Worm (Caenorhabditis elegans) whole organism, late embryonic: ENCODE results near the gene C33G8.2.

Source experiments
- C08G9.2 ChIP-seq: sonication (generic microtip); optimal IDR thresholded peaks from 2 replicates; lab custom pipeline; 2016; ENCODE audit warnings: mild to moderate bottlenecking, missing genetic modification characterization, moderate library complexity, missing compliant biosample characterization
- K09A11.1 ChIP-seq: sonication (generic microtip); optimal IDR thresholded peaks from 2 replicates; lab custom pipeline; 2017; ENCODE audit warnings: antibody characterized with exemption, mild to moderate bottlenecking, missing genetic modification characterization, missing compliant biosample characterization; ENCODE audit not compliant: insufficient read depth
- Y22D7AL.16 ChIP-seq: sonication (generic microtip); optimal IDR thresholded peaks from 2 replicates; lab custom pipeline; 2016; ENCODE audit warnings: missing genetic modification characterization, missing compliant biosample characterization
- ahr-1 ChIP-seq: sonication (generic microtip); optimal IDR thresholded peaks from 2 replicates; lab custom pipeline; 2016; ENCODE audit warnings: missing genetic modification characterization, missing compliant biosample characterization
- ama-1 ChIP-seq: fragments of 150-350 bp; optimal IDR thresholded peaks from 2 replicates; lab custom pipeline; 2014
- ceh-14 ChIP-seq: sonication (generic microtip); optimal IDR thresholded peaks from 2 replicates; lab custom pipeline; 2016; ENCODE audit warnings: missing genotype, missing genetic modification characterization, missing compliant biosample characterization
- ceh-18 ChIP-seq: sonication (generic microtip); optimal IDR thresholded peaks from 2 replicates; lab custom pipeline; 2016; ENCODE audit warnings: missing genetic modification characterization, missing compliant biosample characterization
- ceh-2 ChIP-seq: sonication (generic microtip); optimal IDR thresholded peaks from 2 replicates; lab custom pipeline; 2016; ENCODE audit warnings: missing genotype, missing genetic modification characterization, missing compliant biosample characterization
- ceh-22 ChIP-seq: sonication (generic microtip); optimal IDR thresholded peaks from 2 replicates; lab custom pipeline; 2017; ENCODE audit warnings: missing biosample characterization, missing genetic modification characterization
- ceh-31 ChIP-seq: sonication (generic microtip); optimal IDR thresholded peaks from 2 replicates; lab custom pipeline; 2016; ENCODE audit warnings: missing genetic modification characterization, missing compliant biosample characterization
- ceh-34 ChIP-seq: sonication (generic microtip); optimal IDR thresholded peaks from 2 replicates; lab custom pipeline; 2016; ENCODE audit warnings: mild to moderate bottlenecking, missing genetic modification characterization, missing compliant biosample characterization
- ceh-9 ChIP-seq: sonication (generic microtip); optimal IDR thresholded peaks from 2 replicates; lab custom pipeline; 2016; ENCODE audit warnings: mild to moderate bottlenecking, missing genetic modification characterization, inconsistent platforms, missing compliant biosample characterization
- che-1 ChIP-seq: sonication (generic microtip); optimal IDR thresholded peaks from 2 replicates; lab custom pipeline; 2016; ENCODE audit warnings: mild to moderate bottlenecking, missing genetic modification characterization, missing compliant biosample characterization
- elt-4 ChIP-seq: sonication (generic microtip); optimal IDR thresholded peaks from 2 replicates; lab custom pipeline; 2016; ENCODE audit warnings: missing genetic modification characterization, missing compliant biosample characterization
- ets-4 ChIP-seq: sonication (generic microtip); optimal IDR thresholded peaks from 2 replicates; lab custom pipeline; 2016; ENCODE audit warnings: missing genetic modification characterization, missing compliant biosample characterization
- hlh-15 ChIP-seq: sonication (generic microtip); optimal IDR thresholded peaks from 2 replicates; lab custom pipeline; 2016; ENCODE audit warnings: missing genetic modification characterization, missing compliant biosample characterization
- lim-6 ChIP-seq: sonication (generic microtip); optimal IDR thresholded peaks from 2 replicates; lab custom pipeline; 2016; ENCODE audit warnings: missing genetic modification characterization, missing compliant biosample characterization
- lin-11 ChIP-seq: fragments of 200-800 bp; sonication (Bioruptor generic); optimal IDR thresholded peaks from 2 replicates; lab custom pipeline; 2018; ENCODE audit warnings: mild to moderate bottlenecking, missing genetic modification characterization, missing compliant biosample characterization
- madf-2 ChIP-seq: sonication (generic microtip); optimal IDR thresholded peaks from 2 replicates; lab custom pipeline; 2017; ENCODE audit warnings: missing genetic modification characterization, missing compliant biosample characterization
- nhr-11 ChIP-seq: fragments of 150-350 bp; optimal IDR thresholded peaks from 2 replicates; lab custom pipeline; 2014; ENCODE audit warnings: missing biosample characterization, missing genetic modification characterization
- nhr-232 ChIP-seq: sonication (generic microtip); optimal IDR thresholded peaks from 2 replicates; lab custom pipeline; 2016; ENCODE audit warnings: missing genetic modification characterization, missing compliant biosample characterization
- npax-4 ChIP-seq: sonication (generic microtip); optimal IDR thresholded peaks from 2 replicates; lab custom pipeline; 2016; ENCODE audit warnings: missing genetic modification characterization, missing compliant biosample characterization
- odd-2 ChIP-seq: sonication (generic microtip); optimal IDR thresholded peaks from 2 replicates; lab custom pipeline; 2017; ENCODE audit warnings: antibody characterized with exemption, mild to moderate bottlenecking, missing genetic modification characterization, missing compliant biosample characterization
- pat-9 ChIP-seq: fragments of 200-800 bp; sonication (Bioruptor generic); optimal IDR thresholded peaks from 2 replicates; lab custom pipeline; 2018; ENCODE audit warnings: mild to moderate bottlenecking, missing genetic modification characterization, moderate library complexity, missing compliant biosample characterization
- pax-1 ChIP-seq: fragments of 150-350 bp; optimal IDR thresholded peaks from 2 replicates; lab custom pipeline; 2014; ENCODE audit warnings: missing biosample characterization, missing genetic modification characterization
- pqm-1 ChIP-seq: sonication (generic microtip); optimal IDR thresholded peaks from 2 replicates; lab custom pipeline; 2016; ENCODE audit warnings: missing genetic modification characterization, missing compliant biosample characterization
- pros-1 ChIP-seq: fragments of 150-350 bp; optimal IDR thresholded peaks from 2 replicates; lab custom pipeline; 2014; ENCODE audit warnings: missing biosample characterization, missing genetic modification reagents, missing genetic modification characterization
- ref-2 ChIP-seq: sonication (generic microtip); optimal IDR thresholded peaks from 2 replicates; lab custom pipeline; 2016; ENCODE audit warnings: missing genetic modification characterization, missing compliant biosample characterization
- rnt-1 ChIP-seq: sonication (generic microtip); optimal IDR thresholded peaks from 2 replicates; lab custom pipeline; 2016; ENCODE audit warnings: missing genetic modification characterization, missing compliant biosample characterization
- sox-2 ChIP-seq: fragments of 200-800 bp; sonication (Bioruptor generic); IDR thresholded peaks from 2 replicates; pipeline ENCODE4 v1.3.6; 2022; ENCODE audit warnings: missing genetic modification reagents, missing genetic modification characterization, missing compliant biosample characterization
- sox-4 ChIP-seq: sonication (generic microtip); optimal IDR thresholded peaks from 2 replicates; lab custom pipeline; 2017; ENCODE audit warnings: mild to moderate bottlenecking, missing genetic modification characterization, inconsistent platforms, missing compliant biosample characterization
- ttx-3 ChIP-seq: sonication (generic microtip); optimal IDR thresholded peaks from 2 replicates; lab custom pipeline; 2016; ENCODE audit warnings: missing genetic modification reagents, missing genetic modification characterization, missing compliant biosample characterization
- unc-42 ChIP-seq: sonication (generic microtip); optimal IDR thresholded peaks from 2 replicates; lab custom pipeline; 2016; ENCODE audit warnings: missing genotype, missing genetic modification characterization, missing compliant biosample characterization
- unc-55 ChIP-seq: sonication (generic microtip); optimal IDR thresholded peaks from 2 replicates; lab custom pipeline; 2017; ENCODE audit warnings: missing biosample characterization, missing genetic modification reagents, missing genetic modification characterization
- unc-86 ChIP-seq: sonication (generic microtip); optimal IDR thresholded peaks from 2 replicates; lab custom pipeline; 2016; ENCODE audit warnings: missing genetic modification characterization, missing compliant biosample characterization

The C33G8.2 gene

DNA sequence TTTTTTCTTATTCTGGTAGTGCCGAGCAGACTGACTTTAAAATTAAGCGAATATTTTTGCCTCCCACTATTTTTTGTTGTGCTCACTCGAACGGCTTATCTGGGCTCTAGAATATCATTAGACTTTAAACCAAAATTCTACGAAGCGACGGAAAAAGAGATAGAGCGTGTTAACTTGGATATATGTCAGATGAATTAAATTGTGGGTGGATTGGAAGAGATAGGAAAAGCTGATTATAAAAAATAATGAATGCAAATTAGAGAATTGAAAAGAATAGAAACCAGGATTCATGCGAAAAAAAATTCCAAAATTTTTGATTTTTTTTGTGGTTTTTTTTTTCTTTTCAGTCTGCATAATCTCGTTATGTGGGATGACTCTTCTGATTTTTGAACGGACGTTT lies 12.2 kb downstream of the C33G8.2 start, which contains the start of gene F20A1.4:
TSS of gene F20A1.4 (minus strand) at position 101 of the 400 bp plus-strand sequence.
- TF ChIP-seq pat-9 = no peak
- TF ChIP-seq Y22D7AL.16 = no peak
- TF ChIP-seq pax-1 = no peak
- TF ChIP-seq unc-86 = no peak
- no peak for TF ChIP-seq elt-4 (tag; lab: Kevin White, UChicago)
- no peak for TF ChIP-seq C08G9.2 (tag; lab: Kevin White, UChicago)
- TF ChIP-seq unc-55 (GFP tag; lab: Kevin White, UChicago) = no peak
- TF ChIP-seq npax-4 (tag; lab: Kevin White, UChicago) = no peak
- TF ChIP-seq ceh-9 (tag; lab: Kevin White, UChicago) = no peak
- TF ChIP-seq ceh-31 (tag; lab: Kevin White, UChicago) = no peak
- TF ChIP-seq lim-6 (tag; lab: Kevin White, UChicago) = no peak
- no peak for TF ChIP-seq nhr-11 (tag; lab: Kevin White, UChicago)
- TF ChIP-seq ahr-1 (tag; lab: Kevin White, UChicago) = no peak
- TF ChIP-seq, all 69 proteins: peak for 0

DNA sequence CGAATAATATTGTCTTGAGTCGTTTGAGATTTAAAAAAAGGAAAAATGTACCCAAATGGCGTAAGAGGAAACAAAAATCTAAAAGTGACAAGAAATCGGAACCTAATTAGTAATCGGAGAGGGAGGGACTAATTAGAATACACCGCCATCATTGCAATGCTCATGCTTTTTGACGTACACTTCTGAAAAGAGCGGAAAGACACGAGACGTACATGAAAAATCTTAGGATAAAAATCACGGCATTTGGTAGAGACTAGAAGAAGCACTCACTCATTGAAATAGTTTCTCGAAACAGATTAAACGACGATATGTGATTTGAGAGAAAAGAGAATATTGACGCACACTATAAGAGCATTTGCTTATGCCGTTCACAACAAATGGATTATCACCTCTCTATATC lies 13.4 kb downstream of the C33G8.2 start:
- TF ChIP-seq che-1 = no peak
- TF ChIP-seq pqm-1 (tag; lab: Kevin White, UChicago) = no peak
- no peak for TF ChIP-seq ceh-34
- no peak for TF ChIP-seq madf-2 (tag; lab: Kevin White, UChicago)
- TF ChIP-seq sox-4 = no peak
- TF ChIP-seq unc-42 = no peak
- TF ChIP-seq lin-11 = no peak
- TF ChIP-seq ceh-14 = no peak
- no peak for TF ChIP-seq ceh-22 (tag; lab: Kevin White, UChicago)
- TF ChIP-seq odd-2 = no peak
- TF ChIP-seq Y22D7AL.16 = no peak

DNA sequence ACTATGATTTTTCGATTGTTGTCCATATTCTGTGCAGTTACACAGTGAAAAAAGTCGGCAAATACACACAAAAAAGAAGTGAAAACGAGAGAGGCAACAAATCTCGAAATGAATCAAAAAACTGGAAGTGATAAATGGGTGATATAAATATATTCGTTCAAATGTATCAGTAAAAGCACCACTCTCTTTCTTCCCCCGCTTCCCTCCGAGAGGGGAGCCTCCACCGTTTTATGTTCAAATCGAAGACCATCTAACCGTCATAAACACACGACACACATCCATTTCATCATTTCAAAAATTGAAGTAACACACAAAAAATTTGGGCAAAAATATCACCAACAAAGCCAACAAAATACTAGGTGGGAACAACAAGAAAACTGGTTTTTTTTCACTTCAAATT lies 17.5 kb downstream of the C33G8.2 start, which contains the start of gene F20A1.6:
TSS of gene F20A1.6 (minus strand) at position 101 of the 400 bp plus-strand sequence.
- TF ChIP-seq ceh-9 (tag; lab: Kevin White, UChicago) (no peak), ceh-2 (tag; lab: Kevin White, UChicago) (no peak), pat-9 (no peak), madf-2 (tag; lab: Kevin White, UChicago) (no peak), unc-55 (GFP tag; lab: Kevin White, UChicago) (no peak)

- TF ChIP-seq ahr-1 (tag; lab: Kevin White, UChicago) (no peak), nhr-232 (tag; lab: Kevin White, UChicago) (no peak), rnt-1 (no peak)
- TF ChIP-seq, all 69 proteins: peak for 0
Observed at ce11 chrV:7036475-7036874, 26.9 kb downstream of the C33G8.2 start, which contains the start of gene twk-11. Gene twk-11, minus strand, starts transcription at chrV:7036575.

DNA sequence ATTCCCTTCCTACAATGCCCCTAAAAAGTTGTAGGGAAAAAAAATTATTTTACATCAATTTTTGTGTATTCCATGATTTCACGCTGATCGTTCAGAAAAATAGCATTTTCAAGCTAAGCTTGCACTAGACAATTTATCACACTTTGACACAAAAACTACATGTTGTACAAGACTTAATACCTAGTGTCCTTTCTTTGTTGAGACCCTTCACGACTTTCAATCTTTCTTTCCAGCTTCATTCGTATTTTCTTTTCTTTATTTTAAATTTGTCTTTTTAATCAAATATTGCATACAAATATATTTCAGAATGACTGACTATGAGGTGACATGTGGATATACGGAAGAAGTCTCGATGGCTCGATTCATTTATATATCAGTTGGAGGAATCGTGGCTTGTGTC lies 36.4 kb downstream of the C33G8.2 start, which contains the start of gene F20A1.2:
TSS of gene F20A1.2 (plus strand) at position 301 of the 400 bp plus-strand sequence.
- TF ChIP-seq unc-55 (GFP tag; lab: Kevin White, UChicago) (no peak), sox-2 (GFP tag; lab: Robert Waterston, UW) (no peak), pros-1 (no peak), nhr-232 (tag; lab: Kevin White, UChicago) (no peak), madf-2 (tag; lab: Kevin White, UChicago) (no peak), K09A11.1 (tag; lab: Kevin White, UChicago) (no peak), lim-6 (tag; lab: Kevin White, UChicago) (no peak)
- TF ChIP-seq, all 69 proteins: peak for 0

DNA sequence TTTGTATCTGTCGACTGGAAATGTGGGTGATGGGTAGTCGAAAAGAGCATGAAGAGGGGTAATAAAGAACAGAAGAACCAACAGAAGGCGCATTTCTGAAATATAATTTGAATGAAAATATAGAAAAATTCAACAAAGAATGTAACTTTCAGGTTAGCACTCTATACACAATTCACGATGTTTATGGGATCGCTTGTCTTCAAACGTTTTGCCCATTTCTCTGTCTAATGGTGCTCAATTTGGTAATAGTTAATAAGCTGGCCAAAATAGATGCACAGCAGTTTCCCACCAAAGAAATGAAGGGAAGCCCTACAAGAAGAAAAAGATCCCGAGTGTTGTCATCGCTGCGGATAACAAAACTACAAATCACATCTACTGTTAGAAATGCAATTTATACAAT lies 38.0 kb downstream of the C33G8.2 start, which contains the start of gene F20A1.8:
TSS of gene F20A1.8 (minus strand) at position 101 of the 400 bp plus-strand sequence.
- TF ChIP-seq ama-1 (lab: Kevin White, UChicago) (no peak), ttx-3 (no peak), pax-1 (no peak), ref-2 (tag; lab: Kevin White, UChicago) (no peak), pros-1 (no peak), ceh-31 (tag; lab: Kevin White, UChicago) (no peak), ets-4 (no peak), ceh-2 (tag; lab: Kevin White, UChicago) (no peak), ceh-18 (tag; lab: Kevin White, UChicago) (no peak), hlh-15 (tag; lab: Kevin White, UChicago) (no peak)
